Fruit fly (Drosophila melanogaster): ENCODE measurements around the gene lft.

Gene lft

dm6 chr2L:10321612-10322011 is 42.7 kb upstream of the lft start (continued):
- TF ChIP-seq Myb (GFP tag; optimal IDR thresholded peaks at IDR 0.05), result no peak
- TF ChIP-seq B-H2 (GFP tag; optimal IDR thresholded peaks at IDR 0.05), result no peak
- no peak for TF ChIP-seq zen2 (GFP tag; IDR thresholded peaks at IDR 0.05; ENCODE audit: partially characterized antibody)
- no peak for TF ChIP-seq jing (GFP tag; optimal IDR thresholded peaks at IDR 0.05)
- no peak for TF ChIP-seq ttk (GFP tag; IDR thresholded peaks at IDR 0.05)
- peak; percentile 15 for TF ChIP-seq MTF-1 (GFP tag; optimal IDR thresholded peaks at IDR 0.05; ENCODE audit: borderline replicate concordance)
- no peak for TF ChIP-seq salm (tag; optimal IDR thresholded peaks at IDR 0.05)
- TF ChIP-seq nerfin-1 (tag; optimal IDR thresholded peaks at IDR 0.05), result no peak
- TF ChIP-seq H15 (GFP tag; IDR thresholded peaks at IDR 0.05), result no peak
- TF ChIP-seq eve (GFP tag; optimal IDR thresholded peaks at IDR 0.05), result no peak
- no peak for TF ChIP-seq CG8359 (GFP tag; optimal IDR thresholded peaks at IDR 0.05; ENCODE audit: borderline replicate concordance)
- no peak for TF ChIP-seq CG32532 (GFP tag; IDR thresholded peaks at IDR 0.05)
- no peak for TF ChIP-seq CG1529 (GFP tag; optimal IDR thresholded peaks at IDR 0.05)
- no peak for TF ChIP-seq unpg (GFP tag; optimal IDR thresholded peaks at IDR 0.05)
- no peak for TF ChIP-seq CG2712 (tag; optimal IDR thresholded peaks at IDR 0.05)
- no peak for TF ChIP-seq kah (GFP tag; optimal IDR thresholded peaks at IDR 0.05)
- TF ChIP-seq maf-S (GFP tag; optimal IDR thresholded peaks at IDR 0.05), result no peak
- no peak for TF ChIP-seq Eip74EF (GFP tag; optimal IDR thresholded peaks at IDR 0.05)
- TF ChIP-seq so (GFP tag; IDR thresholded peaks at IDR 0.05), result peak; percentile 58; the same call in 1 of the 3 replicates
- no peak for TF ChIP-seq CG8924 (tag; optimal IDR thresholded peaks at IDR 0.05)
- no peak for TF ChIP-seq Sox102F (GFP tag; optimal IDR thresholded peaks at IDR 0.05)
- no peak for TF ChIP-seq CG12391 (tag; optimal IDR thresholded peaks at IDR 0.05)
- no peak for TF ChIP-seq ac (GFP tag; optimal IDR thresholded peaks at IDR 0.05)
- TF ChIP-seq CG6854 (GFP tag; optimal IDR thresholded peaks at IDR 0.05), result peak; percentile 8
- TF ChIP-seq CG15601 (tag; optimal IDR thresholded peaks at IDR 0.05), result no peak
- TF ChIP-seq CG6254 (GFP tag; optimal IDR thresholded peaks at IDR 0.05), result no peak
- no peak for TF ChIP-seq CG18262 (tag; optimal IDR thresholded peaks at IDR 0.05)
- TF ChIP-seq wek (GFP tag; optimal IDR thresholded peaks at IDR 0.05), result no peak
- TF ChIP-seq prd (optimal IDR thresholded peaks at IDR 0.05), result no peak
- TF ChIP-seq prd (GFP tag; IDR thresholded peaks at IDR 0.05), result no peak
- TF ChIP-seq Awh (GFP tag; IDR thresholded peaks at IDR 0.05), result no peak
- no peak for TF ChIP-seq stwl (tag; optimal IDR thresholded peaks at IDR 0.05)
- TF ChIP-seq Rfx (GFP tag; IDR thresholded peaks at IDR 0.05), result no peak; the same call in 1 of the 2 replicates
- TF ChIP-seq CG32767 (GFP tag; IDR thresholded peaks at IDR 0.05), result 0 out of 2 replicates have a peak, but pooled peaks have one; percentile 19
- TF ChIP-seq cas (GFP tag; IDR thresholded peaks at IDR 0.05), result no peak
- no peak for TF ChIP-seq CG11560 (tag; IDR thresholded peaks at IDR 0.05)
- TF ChIP-seq Ada2b (GFP tag; IDR thresholded peaks at IDR 0.05), result no peak
- TF ChIP-seq nau (GFP tag; optimal IDR thresholded peaks at IDR 0.05), result no peak
- TF ChIP-seq Dad (GFP tag; optimal IDR thresholded peaks at IDR 0.05), result no peak
- no peak for TF ChIP-seq bsh (GFP tag; optimal IDR thresholded peaks at IDR 0.05)
- TF ChIP-seq lov (optimal IDR thresholded peaks at IDR 0.05), result no peak
- TF ChIP-seq lov (GFP tag; IDR thresholded peaks at IDR 0.05), result no peak
- TF ChIP-seq ase (GFP tag; IDR thresholded peaks at IDR 0.05), result no peak
- TF ChIP-seq ftz-f1 (GFP tag; optimal IDR thresholded peaks at IDR 0.05), result peak; percentile 80
- peak; percentile 69 for TF ChIP-seq nom (GFP tag; optimal IDR thresholded peaks at IDR 0.05)
- TF ChIP-seq CG17568 (GFP tag; optimal IDR thresholded peaks at IDR 0.05), result no peak
- TF ChIP-seq Sin3A (optimal IDR thresholded peaks at IDR 0.05), result no peak
- peak; percentile 59 for TF ChIP-seq BtbVII (GFP tag; optimal IDR thresholded peaks at IDR 0.05)
- TF ChIP-seq schlank (tag; optimal IDR thresholded peaks at IDR 0.05), result no peak
- no peak for TF ChIP-seq CG11504 (tag; optimal IDR thresholded peaks at IDR 0.05)
- TF ChIP-seq CG7928 (GFP tag; optimal IDR thresholded peaks at IDR 0.05), result no peak
- TF ChIP-seq grau (tag; optimal IDR thresholded peaks at IDR 0.05), result no peak

Measured in whole organism, embryonic.